Worm (Caenorhabditis elegans): Measurements from ENCODE around the gene ttr-30.

The ttr-30 gene

DNA sequence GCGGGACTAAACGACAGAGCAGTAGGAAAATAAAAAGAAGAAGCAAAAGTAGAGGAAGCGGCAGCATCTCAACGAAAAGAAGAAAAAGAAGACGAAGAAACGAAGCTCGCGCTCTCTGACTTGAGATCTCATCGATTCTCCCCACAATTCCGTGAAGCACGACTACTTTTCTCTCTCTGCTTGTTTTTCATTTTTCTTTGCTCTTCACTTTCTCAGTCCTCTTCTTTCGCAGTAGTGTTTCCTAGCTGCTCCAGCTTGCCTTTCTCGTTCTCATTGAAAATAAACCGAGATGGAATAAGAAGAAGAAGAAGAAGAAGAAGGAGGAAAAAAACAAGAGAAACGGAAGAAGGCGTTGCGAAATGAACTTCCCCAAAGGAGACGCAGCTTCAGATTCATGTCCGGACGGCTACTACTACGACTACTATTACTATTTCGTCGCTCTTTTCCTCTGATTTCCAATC lies 46.0 kb upstream of the ttr-30 start (continued):
- no peak for TF ChIP-seq R02D3.7 (tag; optimal IDR thresholded peaks at IDR 0.05)
- no peak for TF ChIP-seq nhr-25 (tag; optimal IDR thresholded peaks at IDR 0.05)
- TF ChIP-seq zag-1 (tag; optimal IDR thresholded peaks at IDR 0.05) = peak; percentile 87
- TF ChIP-seq blmp-1 (tag; optimal IDR thresholded peaks at IDR 0.05; ENCODE audit: insufficient read depth) = no peak
- peak; percentile 13 for TF ChIP-seq snpc-4 (tag; optimal IDR thresholded peaks at IDR 0.05)
- TF ChIP-seq mbf-1 (tag; optimal IDR thresholded peaks at IDR 0.05) = no peak
- no peak for TF ChIP-seq elt-3 (tag; optimal IDR thresholded peaks at IDR 0.05)
- TF ChIP-seq fos-1 (tag; optimal IDR thresholded peaks at IDR 0.05) = no peak
- TF ChIP-seq ceh-82 (tag; optimal IDR thresholded peaks at IDR 0.05) = no peak

DNA sequence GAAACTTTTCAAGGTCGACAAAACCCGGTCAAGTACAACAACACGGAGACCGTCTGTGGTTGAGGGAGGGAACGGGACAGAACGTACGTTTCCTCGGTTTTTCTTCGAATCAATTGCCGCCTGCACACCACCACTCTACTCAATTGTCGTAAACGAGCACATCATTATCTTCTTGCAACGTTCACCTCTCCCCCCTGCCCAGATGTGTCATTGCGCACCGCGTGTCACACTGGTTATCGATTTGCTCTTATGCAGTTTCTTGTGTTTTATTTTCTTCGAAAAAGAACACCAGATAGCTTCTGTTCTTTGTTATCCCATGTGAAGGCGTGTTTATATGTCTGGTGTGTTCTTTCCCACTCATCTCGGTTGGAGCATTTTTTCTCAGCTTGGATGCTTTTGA lies 41.2 kb upstream of the ttr-30 start:
- TF ChIP-seq lin-13 (GFP tag; optimal IDR thresholded peaks at IDR 0.05) = no peak

DNA sequence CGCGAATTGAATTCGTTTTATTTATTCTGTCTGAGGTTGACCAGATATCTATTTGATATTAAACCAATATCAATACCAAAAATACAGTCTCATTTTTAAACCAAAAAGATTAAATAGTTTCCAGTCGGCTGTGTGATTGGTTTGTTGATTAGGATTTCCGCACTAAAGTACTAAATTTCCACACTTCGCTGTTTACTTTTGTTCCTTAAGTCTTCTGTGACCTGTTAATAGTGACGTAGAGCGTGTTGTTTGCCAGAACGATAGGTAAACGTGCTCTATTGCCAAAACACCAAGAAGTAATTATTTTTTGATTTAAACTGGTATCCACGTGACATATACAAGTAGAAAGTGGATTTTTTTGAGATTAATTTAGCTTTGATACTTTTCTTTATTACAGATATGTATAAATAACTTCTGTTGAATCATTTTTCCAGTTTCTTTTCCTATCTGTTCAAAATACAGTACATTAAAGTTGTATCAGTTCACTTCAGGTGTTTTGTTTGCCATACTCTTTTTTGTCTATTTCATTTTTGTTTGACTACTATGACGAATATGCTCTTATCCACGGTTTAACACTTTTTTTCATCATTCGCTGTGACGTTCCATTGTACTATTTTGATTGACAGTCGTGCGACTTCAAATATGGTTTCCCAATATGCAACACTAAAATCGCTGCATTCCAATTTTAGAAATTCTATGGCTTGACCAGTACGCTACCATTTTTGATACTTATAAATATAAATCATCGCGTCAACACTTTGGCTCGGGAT lies 39.7 kb upstream of the ttr-30 start:
- TF ChIP-seq ceh-16 (tag; optimal IDR thresholded peaks at IDR 0.05) (no peak), mbf-1 (tag; optimal IDR thresholded peaks at IDR 0.05) (no peak), F13H6.1 (tag; optimal IDR thresholded peaks at IDR 0.05) (peak; percentile 7), nhr-77 (tag; optimal IDR thresholded peaks at IDR 0.05) (no peak), crh-2 (tag; optimal IDR thresholded peaks at IDR 0.05) (no peak), mab-5 (tag; optimal IDR thresholded peaks at IDR 0.05) (no peak), ztf-1 (GFP tag; conservative IDR thresholded peaks at IDR 0.05) (no peak), nhr-129 (tag; optimal IDR thresholded peaks at IDR 0.05) (peak; percentile 11), elt-3 (tag; optimal IDR thresholded peaks at IDR 0.05) (no peak), zag-1 (tag; optimal IDR thresholded peaks at IDR 0.05) (no peak), fos-1 (tag; optimal IDR thresholded peaks at IDR 0.05) (no peak), lin-13 (GFP tag; optimal IDR thresholded peaks at IDR 0.05) (no peak), sma-3 (GFP tag; optimal IDR thresholded peaks at IDR 0.05) (no peak), R02D3.7 (tag; optimal IDR thresholded peaks at IDR 0.05) (no peak)

DNA sequence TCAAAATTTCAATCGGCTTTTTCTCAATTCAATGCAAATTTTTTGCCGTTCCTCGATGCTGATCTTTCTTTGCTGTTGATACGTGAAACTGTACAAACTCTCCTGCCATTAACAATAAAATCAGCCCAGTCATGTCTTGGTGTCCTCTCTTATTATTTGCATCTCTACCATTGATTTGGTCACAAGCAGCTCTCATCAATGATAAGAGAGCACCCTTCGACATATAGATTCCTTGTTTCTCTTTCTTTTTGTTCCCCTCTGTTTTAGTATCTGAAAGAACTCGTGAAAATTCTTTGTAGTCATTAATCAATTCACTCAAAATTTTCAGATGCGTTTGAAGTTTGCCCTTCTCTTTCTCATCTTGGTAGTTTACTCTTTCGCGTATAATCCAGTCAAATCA lies 38.9 kb upstream of the ttr-30 start, which contains the start of gene lron-7:
Gene lron-7 (plus strand): TSS at position 323 of the 400 bp plus-strand sequence.
- TF ChIP-seq fos-1 (tag; optimal IDR thresholded peaks at IDR 0.05) (peak; percentile 40), lin-39 (tag; optimal IDR thresholded peaks at IDR 0.05) (no peak), aly-2 (tag; optimal IDR thresholded peaks at IDR 0.05) (no peak), C34F6.9 (tag; optimal IDR thresholded peaks at IDR 0.05) (no peak), nhr-25 (tag; optimal IDR thresholded peaks at IDR 0.05) (no peak), zag-1 (tag; optimal IDR thresholded peaks at IDR 0.05) (no peak), ceh-82 (tag; optimal IDR thresholded peaks at IDR 0.05) (no peak), dmd-4 (tag; optimal IDR thresholded peaks at IDR 0.05) (no peak), crh-2 (tag; optimal IDR thresholded peaks at IDR 0.05) (peak; percentile 38), egl-27 (tag; optimal IDR thresholded peaks at IDR 0.05) (no peak), mdl-1 (tag; optimal IDR thresholded peaks at IDR 0.05) (no peak), lin-11 (tag; optimal IDR thresholded peaks at IDR 0.05) (no peak), lin-13 (GFP tag; optimal IDR thresholded peaks at IDR 0.05) (no peak), nhr-10 (tag; optimal IDR thresholded peaks at IDR 0.05) (no peak)

DNA sequence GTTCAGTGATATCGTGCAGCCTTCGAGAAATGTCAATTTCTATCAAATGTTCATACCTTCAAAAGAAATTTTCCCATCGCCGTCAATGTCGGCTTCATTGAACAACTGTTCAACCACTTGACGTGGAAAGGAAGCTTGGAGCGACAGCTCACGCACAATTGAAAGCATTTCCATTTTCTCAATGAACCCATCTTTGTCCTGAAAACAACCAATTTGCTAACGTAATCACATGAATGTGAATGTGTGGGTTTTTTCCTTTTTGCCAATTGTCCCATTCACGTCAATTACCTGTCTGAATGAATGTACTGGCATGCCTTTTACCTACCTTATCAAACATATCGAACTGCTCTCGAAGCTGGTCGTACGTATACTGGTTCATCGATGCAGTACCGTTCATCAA lies 34.4 kb upstream of the ttr-30 start:
- TF ChIP-seq egl-27 (tag; optimal IDR thresholded peaks at IDR 0.05) = no peak

DNA sequence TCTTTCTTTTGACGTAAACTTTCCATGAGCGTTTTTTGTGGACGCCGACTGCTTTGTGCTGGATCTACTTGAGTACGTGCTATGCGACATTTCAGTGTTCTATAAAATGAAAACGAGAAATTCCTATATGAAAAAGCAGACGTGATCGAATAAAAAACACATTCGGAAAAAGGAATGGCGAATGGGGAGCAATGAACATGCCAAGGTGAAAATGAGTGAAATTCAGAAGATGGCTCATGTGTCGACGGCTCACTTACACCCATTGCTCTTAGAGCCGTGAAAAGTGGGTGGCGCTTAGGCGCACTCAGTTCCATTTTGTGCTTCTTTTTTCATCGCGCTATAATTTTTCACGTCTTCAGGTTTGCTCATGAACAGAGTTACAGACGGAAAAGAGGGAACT lies 32.1 kb upstream of the ttr-30 start, which contains the start of gene K03A1.4:
Gene K03A1.4 (minus strand): TSS at position 101 of the 400 bp plus-strand sequence.
- TF ChIP-seq nhr-6 (tag; optimal IDR thresholded peaks at IDR 0.05) (no peak), skn-1 (tag; optimal IDR thresholded peaks at IDR 0.05) (no peak), lsy-2 (tag; optimal IDR thresholded peaks at IDR 0.05) (no peak), nhr-23 (tag; optimal IDR thresholded peaks at IDR 0.05) (no peak), ama-1 (optimal IDR thresholded peaks at IDR 0.05) (no peak), elt-1 (tag; optimal IDR thresholded peaks at IDR 0.05) (no peak), fos-1 (tag; optimal IDR thresholded peaks at IDR 0.05) (no peak), zag-1 (tag; optimal IDR thresholded peaks at IDR 0.05) (no peak), ztf-1 (GFP tag; conservative IDR thresholded peaks at IDR 0.05) (no peak), crh-2 (tag; optimal IDR thresholded peaks at IDR 0.05) (no peak), unc-39 (tag; optimal IDR thresholded peaks at IDR 0.05) (no peak), ceh-82 (tag; optimal IDR thresholded peaks at IDR 0.05) (no peak), nhr-25 (tag; optimal IDR thresholded peaks at IDR 0.05) (no peak), mbf-1 (tag; optimal IDR thresholded peaks at IDR 0.05) (no peak), egl-27 (tag; optimal IDR thresholded peaks at IDR 0.05) (no peak)

Measured in whole organism, L2 larva.